In the genomic region with DNA sequence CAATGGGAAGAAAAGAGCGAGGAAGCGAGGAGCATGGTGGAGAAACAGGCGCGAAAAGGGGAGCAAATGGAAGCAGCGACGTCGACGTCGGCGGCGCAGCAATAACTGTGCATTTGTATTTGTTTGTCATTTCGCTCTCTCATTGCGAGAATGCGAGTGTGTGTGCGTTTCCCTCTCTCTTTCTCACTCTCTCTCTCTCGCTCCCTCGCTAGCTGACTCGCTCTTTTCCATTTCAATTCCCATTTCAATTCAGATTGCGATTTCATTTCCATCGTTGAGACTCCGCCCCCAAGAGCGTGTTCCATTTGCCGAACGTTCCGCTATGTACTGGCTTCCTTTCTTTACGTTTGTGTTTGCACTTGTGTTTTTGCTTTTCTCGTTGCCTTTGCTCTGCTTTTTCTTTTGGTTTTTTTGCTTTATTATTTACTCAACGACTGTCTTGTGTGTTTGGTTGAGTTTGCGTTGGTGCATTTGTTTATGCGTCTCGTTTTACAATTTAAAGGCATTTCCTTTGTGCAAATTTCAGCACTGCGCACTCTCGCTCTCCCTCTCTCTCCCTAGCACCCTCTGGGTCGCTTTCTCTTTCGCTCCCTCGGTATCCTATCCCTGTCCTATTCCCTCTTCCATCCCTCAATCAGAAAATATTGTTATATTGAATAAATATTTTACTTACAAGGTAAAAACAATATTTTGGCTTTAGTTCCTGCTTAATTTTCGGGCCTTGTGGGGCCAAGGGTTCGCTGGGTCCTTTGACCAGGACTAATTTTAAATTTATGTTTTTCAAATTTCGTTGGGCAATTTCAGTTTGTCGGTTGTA, we compare ENCODE assay signal across 1 fruit fly cellular context.
A peak's percentile ranks its signal among the peaks of the same experiment; 100 is the strongest.
TF ChIP-seq lines count a peak whose summit lies in the region.

No protein-coding gene starts in this region.

TF ChIP-seq in whole organism, embryonic, 481 proteins besides CTCF, POLR2A, EP300 and RAD21 (continued from another document):
- 0 out of 3 replicates have a peak, but pooled peaks have one; percentile 9 for TF ChIP-seq z (GFP tag; IDR thresholded peaks at IDR 0.05; lab: Robert Waterston, UW)
- peak; percentile 16 for TF ChIP-seq stwl (tag; optimal IDR thresholded peaks at IDR 0.05; lab: Kevin White, UChicago)
- TF ChIP-seq Jarid2 (GFP tag; optimal IDR thresholded peaks at IDR 0.05; lab: Kevin White, UChicago) = peak; percentile 85
- TF ChIP-seq cg (GFP tag; optimal IDR thresholded peaks at IDR 0.05; lab: Kevin White, UChicago) = peak; percentile 97
- TF ChIP-seq zen (tag; optimal IDR thresholded peaks at IDR 0.05; lab: Kevin White, UChicago) = peak; percentile 30
- peak; percentile 34 for TF ChIP-seq CG15479 (GFP tag; optimal IDR thresholded peaks at IDR 0.05; lab: Kevin White, UChicago)
- no peak for TF ChIP-seq NC2β (GFP tag; optimal IDR thresholded peaks at IDR 0.05; lab: Kevin White, UChicago)
- peak; percentile 64 for TF ChIP-seq crol (GFP tag; IDR thresholded peaks at IDR 0.05; lab: Robert Waterston, UW)
- TF ChIP-seq abd-A (tag; optimal IDR thresholded peaks at IDR 0.05; lab: Kevin White, UChicago) = peak; percentile 86
- TF ChIP-seq Nf-YA (GFP tag; IDR thresholded peaks at IDR 0.05; lab: Robert Waterston, UW) = peak; percentile 55; the same call in 1 of the 2 replicates
- TF ChIP-seq CG3163 (GFP tag; optimal IDR thresholded peaks at IDR 0.05; lab: Kevin White, UChicago) = peak; percentile 12
- peak; percentile 93 for TF ChIP-seq CG10321 (GFP tag; IDR thresholded peaks at IDR 0.05; lab: Robert Waterston, UW)
- peak; percentile 93 for TF ChIP-seq CG1832 (GFP tag; optimal IDR thresholded peaks at IDR 0.05; lab: Kevin White, UChicago)
- peak; percentile 85 to 88 for TF ChIP-seq Trl (optimal IDR thresholded peaks at IDR 0.05; lab: Kevin White, UChicago)
- peak; percentile 26 for TF ChIP-seq Trl (GFP tag; optimal IDR thresholded peaks at IDR 0.05; lab: Kevin White, UChicago)
- peak; percentile 85 for TF ChIP-seq sqz (GFP tag; optimal IDR thresholded peaks at IDR 0.05; lab: Kevin White, UChicago)
- TF ChIP-seq org-1 (GFP tag; optimal IDR thresholded peaks at IDR 0.05; lab: Kevin White, UChicago) = no peak
- no peak for TF ChIP-seq Side (GFP tag; optimal IDR thresholded peaks at IDR 0.05; lab: Kevin White, UChicago)
- no peak for TF ChIP-seq emc (GFP tag; optimal IDR thresholded peaks at IDR 0.05; lab: Kevin White, UChicago)
- peak; percentile 25 for TF ChIP-seq yki (optimal IDR thresholded peaks at IDR 0.05; lab: Kevin White, UChicago)
- no peak for TF ChIP-seq CG6813 (GFP tag; optimal IDR thresholded peaks at IDR 0.05; lab: Kevin White, UChicago)
- peak; percentile 9 for TF ChIP-seq gsb-n (tag; optimal IDR thresholded peaks at IDR 0.05; lab: Kevin White, UChicago)
- peak; percentile 78; the same call in 2 of the 4 replicates for TF ChIP-seq chinmo (GFP tag; IDR thresholded peaks at IDR 0.05; lab: Robert Waterston, UW; ENCODE audit: partially characterized antibody)
- TF ChIP-seq CG17829 (tag; optimal IDR thresholded peaks at IDR 0.05; lab: Kevin White, UChicago) = peak; percentile 6
- peak; percentile 84 for TF ChIP-seq CG8281 (tag; optimal IDR thresholded peaks at IDR 0.05; lab: Kevin White, UChicago)
- peak; percentile 78 for TF ChIP-seq ATbp (GFP tag; optimal IDR thresholded peaks at IDR 0.05; lab: Kevin White, UChicago)
- no peak for TF ChIP-seq lov (optimal IDR thresholded peaks at IDR 0.05; lab: Kevin White, UChicago)
- 0 out of 3 replicates have a peak, but pooled peaks have one; percentile 43 for TF ChIP-seq lov (GFP tag; IDR thresholded peaks at IDR 0.05; lab: Robert Waterston, UW)
- peak; percentile 88 for TF ChIP-seq D (optimal IDR thresholded peaks at IDR 0.05; lab: Kevin White, UChicago)
- no peak for TF ChIP-seq D (GFP tag; optimal IDR thresholded peaks at IDR 0.05; lab: Kevin White, UChicago)
- TF ChIP-seq CG17568 (GFP tag; optimal IDR thresholded peaks at IDR 0.05; lab: Kevin White, UChicago) = no peak
- 0 out of 2 replicates have a peak, but pooled peaks have one; percentile 8 for TF ChIP-seq inv (GFP tag; IDR thresholded peaks at IDR 0.05; lab: Robert Waterston, UW; ENCODE audit: partially characterized antibody)
- no peak for TF ChIP-seq Lhr (GFP tag; optimal IDR thresholded peaks at IDR 0.05; lab: Kevin White, UChicago)
- TF ChIP-seq Ets65A (GFP tag; lab: Kevin White, UChicago) = peak; percentile 68
- TF ChIP-seq jing (GFP tag; optimal IDR thresholded peaks at IDR 0.05; lab: Kevin White, UChicago) = peak; percentile 42
- TF ChIP-seq CG8478 (optimal IDR thresholded peaks at IDR 0.05; lab: Kevin White, UChicago) = peak; percentile 95
- no peak for TF ChIP-seq trh (GFP tag; optimal IDR thresholded peaks at IDR 0.05; lab: Kevin White, UChicago)
- peak; percentile 86 for TF ChIP-seq Deaf1 (tag; optimal IDR thresholded peaks at IDR 0.05; lab: Kevin White, UChicago)
- TF ChIP-seq CG12219 (GFP tag; optimal IDR thresholded peaks at IDR 0.05; lab: Kevin White, UChicago) = no peak
- peak; percentile 96 for TF ChIP-seq Adf1 (GFP tag; IDR thresholded peaks at IDR 0.05; lab: Robert Waterston, UW)
- TF ChIP-seq Med (GFP tag; lab: Kevin White, UChicago) = peak; percentile 57
- TF ChIP-seq CG15601 (tag; optimal IDR thresholded peaks at IDR 0.05; lab: Kevin White, UChicago) = peak; percentile 94
- TF ChIP-seq Abd-B (GFP tag; optimal IDR thresholded peaks at IDR 0.05; lab: Kevin White, UChicago) = peak; percentile 16
